Worm (Caenorhabditis elegans) whole organism, early embryonic: ENCODE measurements around the gene C44B12.3.

Source experiments
- B0310.2 ChIP-seq: sonication (generic microtip); optimal IDR thresholded peaks from 2 replicates; lab custom pipeline; 2016; ENCODE audit warnings: mild to moderate bottlenecking, missing genetic modification characterization, missing compliant biosample characterization
- ama-1 ChIP-seq: fragments of 150-350 bp; optimal IDR thresholded peaks from 2 replicates; lab custom pipeline; 2014
- hmg-4 ChIP-seq: fragments of 200-800 bp; sonication (Bioruptor generic); optimal IDR thresholded peaks from 2 replicates; lab custom pipeline; 2018; ENCODE audit warnings: mild to moderate bottlenecking, missing genetic modification characterization, missing compliant biosample characterization
- tra-4 ChIP-seq: sonication (generic microtip); optimal IDR thresholded peaks from 2 replicates; lab custom pipeline; 2017; ENCODE audit warnings: missing genetic modification characterization, missing compliant biosample characterization

DNA sequence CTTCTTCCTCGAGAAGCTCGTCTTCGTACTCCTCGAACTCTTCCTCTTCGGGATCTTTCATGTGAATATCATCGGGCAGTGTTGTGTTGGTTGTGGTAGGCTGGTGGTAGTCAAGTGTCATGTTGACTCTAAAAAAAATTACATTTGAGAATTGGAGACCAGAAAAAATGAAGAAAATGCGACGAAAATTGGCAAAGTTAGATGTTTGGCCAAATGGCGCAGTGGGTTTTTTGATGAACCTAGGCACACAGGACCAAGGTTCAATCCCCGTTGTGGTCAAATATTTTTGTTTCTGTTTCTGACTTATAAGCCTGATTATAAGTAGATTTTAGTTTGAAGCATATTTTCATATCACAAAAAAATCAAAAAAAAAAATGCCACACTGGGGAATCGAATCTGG, 41.5 kb upstream of the C44B12.3 start:
- TF ChIP-seq hmg-4 (no peak), B0310.2 (tag; lab: Kevin White, UChicago) (no peak), tra-4 (no peak), ama-1 (lab: Kevin White, UChicago) (no peak)
